Worm (Caenorhabditis elegans): Measurements from ENCODE around the gene srx-6.

- no peak for TF ChIP-seq ceh-22 (tag; optimal IDR thresholded peaks at IDR 0.05)
- no peak for TF ChIP-seq ama-1 (optimal IDR thresholded peaks at IDR 0.05)
- TF ChIP-seq fkh-10 (GFP tag; optimal IDR thresholded peaks at IDR 0.05) = no peak
- TF ChIP-seq sox-4 (tag; optimal IDR thresholded peaks at IDR 0.05) = no peak
- no peak for TF ChIP-seq pha-4 (tag; optimal IDR thresholded peaks at IDR 0.05)
- TF ChIP-seq ets-4 (tag; optimal IDR thresholded peaks at IDR 0.05) = no peak
- TF ChIP-seq ceh-9 (tag; optimal IDR thresholded peaks at IDR 0.05) = no peak
- TF ChIP-seq nhr-11 (tag; optimal IDR thresholded peaks at IDR 0.05) = no peak
- no peak for TF ChIP-seq pag-3 (tag; optimal IDR thresholded peaks at IDR 0.05; ENCODE audit: borderline replicate concordance)
- no peak for TF ChIP-seq pat-9 (tag; optimal IDR thresholded peaks at IDR 0.05)
Measured at ce11 chrV:7297263-7297662, 15.9 kb downstream of the srx-6 start, which contains the start of gene srj-32.

Measured in whole organism, late embryonic.